Fruit fly (Drosophila melanogaster) whole organism, wandering third instar larva: ENCODE data around the gene grsm.

ENCODE experiments used
- CG32264 ChIP-seq: fragments of 200-800 bp; sonication (Bioruptor generic); optimal IDR thresholded peaks from 2 replicates; lab custom pipeline; 2016; ENCODE audit warnings: missing biosample characterization, missing genetic modification characterization
- CG9705 ChIP-seq: fragments of 200-800 bp; sonication (Bioruptor generic); optimal IDR thresholded peaks from 2 replicates; lab custom pipeline; 2018; ENCODE audit warnings: missing biosample characterization, mild to moderate bottlenecking, missing genetic modification characterization
- Dfd ChIP-seq: fragments of >200 bp; optimal IDR thresholded peaks from 2 replicates; lab custom pipeline; 2017; ENCODE audit warnings: missing biosample characterization, missing genetic modification characterization
- Dif ChIP-seq: fragments of 200-275, 200-300 bp; sonication (Bioruptor generic); optimal IDR thresholded peaks from 2 replicates; lab custom pipeline; 2018; ENCODE audit warnings: missing biosample characterization, missing genetic modification characterization; ENCODE audit not compliant: partially characterized antibody
- GATAd ChIP-seq: sonication (Bioruptor generic); optimal IDR thresholded peaks from 2 replicates; lab custom pipeline; 2016; ENCODE audit warnings: missing biosample characterization, missing genetic modification characterization
- HLH106 ChIP-seq: fragments of 200-800 bp; optimal IDR thresholded peaks from 3 replicates; lab custom pipeline; 2019; ENCODE audit warnings: missing biosample characterization, mild to moderate bottlenecking, missing genetic modification characterization, moderate library complexity
- Hr78 ChIP-seq: fragments of >200 bp; optimal IDR thresholded peaks from 2 replicates; lab custom pipeline; 2017; ENCODE audit warnings: missing biosample characterization, missing genetic modification characterization
- Hr83 ChIP-seq: fragments of 200-300 bp; sonication (Bioruptor generic); optimal IDR thresholded peaks from 2 replicates; lab custom pipeline; 2016; ENCODE audit warnings: missing biosample characterization, mild to moderate bottlenecking, missing genetic modification characterization, moderate library complexity; ENCODE audit not compliant: poor library complexity, severe bottlenecking
- Jra ChIP-seq: sonication (Bioruptor generic); optimal IDR thresholded peaks from 2 replicates; lab custom pipeline; 2016; ENCODE audit warnings: missing biosample characterization, missing genetic modification characterization
- Mio ChIP-seq: sonication (Bioruptor generic); optimal IDR thresholded peaks from 2 replicates; lab custom pipeline; 2016; ENCODE audit warnings: missing biosample characterization, missing genetic modification characterization
- Myc ChIP-seq: fragments of >200 bp; optimal IDR thresholded peaks from 2 replicates; lab custom pipeline; 2017
- N ChIP-seq: fragments of >200 bp; optimal IDR thresholded peaks from 2 replicates; lab custom pipeline; 2018; ENCODE audit warnings: missing biosample characterization, missing external identifiers, missing genetic modification characterization
- OdsH ChIP-seq: fragments of 200-800 bp; sonication (Bioruptor generic); optimal IDR thresholded peaks from 2 replicates; lab custom pipeline; 2016; ENCODE audit warnings: missing biosample characterization, mild to moderate bottlenecking, missing genetic modification characterization
- Rel ChIP-seq, 2 experiments: fragments of 200-800 bp; sonication (Bioruptor generic) in 1 of 2; optimal IDR thresholded peaks; 2 replicates in 1 of 2; 3 replicates in 1 of 2; lab custom pipeline; 2016 to 2019; ENCODE audit warnings: mild to moderate bottlenecking in 2 of 2, missing biosample characterization in 2 of 2, missing genetic modification characterization in 2 of 2, moderate library complexity in 1 of 2
- Sp1 ChIP-seq: fragments of 200-800 bp; sonication (Bioruptor generic); optimal IDR thresholded peaks from 3 replicates; lab custom pipeline; 2019; ENCODE audit warnings: missing biosample characterization, mild to moderate bottlenecking, missing genetic modification characterization, moderate library complexity
- br ChIP-seq: fragments of 200-800 bp; sonication (Bioruptor generic); optimal IDR thresholded peaks from 2 replicates; lab custom pipeline; 2016; ENCODE audit warnings: missing biosample characterization, missing genetic modification characterization
- brk ChIP-seq: fragments of 200-800 bp; sonication (Bioruptor generic); optimal IDR thresholded peaks from 2 replicates; lab custom pipeline; 2016; ENCODE audit warnings: missing biosample characterization, mild to moderate bottlenecking, missing genetic modification characterization
- dsf ChIP-seq: sonication (Bioruptor generic); optimal IDR thresholded peaks from 2 replicates; lab custom pipeline; 2016; ENCODE audit warnings: missing biosample characterization, missing genetic modification characterization, borderline replicate concordance
- ey ChIP-seq: fragments of 200-800 bp; sonication (Bioruptor generic); optimal IDR thresholded peaks from 2 replicates; lab custom pipeline; 2016; ENCODE audit warnings: missing biosample characterization, missing genetic modification characterization
- foxo ChIP-seq, 2 experiments: fragments of 200-800 bp; sonication (Bioruptor generic); optimal IDR thresholded peaks; 2 replicates in 1 of 2; 3 replicates in 1 of 2; lab custom pipeline; 2016 to 2017; ENCODE audit warnings: missing biosample characterization in 2 of 2, missing genetic modification characterization in 2 of 2
- fru ChIP-seq: fragments of 200-800 bp; sonication (Bioruptor generic); optimal IDR thresholded peaks from 3 replicates; lab custom pipeline; 2016; ENCODE audit warnings: missing biosample characterization, mild to moderate bottlenecking, missing genetic modification characterization
- h ChIP-seq: fragments of 200-800 bp; sonication (Bioruptor generic); optimal IDR thresholded peaks from 3 replicates; lab custom pipeline; 2016; ENCODE audit warnings: missing biosample characterization, mild to moderate bottlenecking, missing genetic modification characterization
- jim ChIP-seq: fragments of 175-275, 200-325 bp; sonication (Bioruptor generic); optimal IDR thresholded peaks from 2 replicates; lab custom pipeline; 2016; ENCODE audit warnings: missing biosample characterization, mild to moderate bottlenecking, missing genetic modification characterization
- pan ChIP-seq: fragments of >200 bp; optimal IDR thresholded peaks from 2 replicates; lab custom pipeline; 2017
- psq ChIP-seq: fragments of 200-800 bp; sonication (Bioruptor generic); optimal IDR thresholded peaks from 3 replicates; lab custom pipeline; 2017; ENCODE audit warnings: missing biosample characterization, mild to moderate bottlenecking, missing genetic modification characterization, moderate library complexity
- rgr ChIP-seq: fragments of 200-800 bp; sonication (Bioruptor generic); optimal IDR thresholded peaks from 3 replicates; lab custom pipeline; 2016; ENCODE audit warnings: missing biosample characterization, mild to moderate bottlenecking, missing genetic modification characterization
- sage ChIP-seq: fragments of 200-800 bp; sonication (Bioruptor generic); optimal IDR thresholded peaks from 2 replicates; lab custom pipeline; 2016; ENCODE audit warnings: missing biosample characterization, mild to moderate bottlenecking, missing genetic modification characterization
- sv ChIP-seq: fragments of 200-800 bp; sonication (Bioruptor generic); optimal IDR thresholded peaks from 3 replicates; lab custom pipeline; 2016; ENCODE audit warnings: missing biosample characterization, missing genetic modification characterization
- tai ChIP-seq: sonication (Bioruptor generic); optimal IDR thresholded peaks from 2 replicates; lab custom pipeline; 2016; ENCODE audit warnings: missing biosample characterization, missing genetic modification characterization
- usp ChIP-seq: fragments of >200 bp; optimal IDR thresholded peaks from 2 replicates; lab custom pipeline; 2017; ENCODE audit warnings: missing biosample characterization, missing genetic modification characterization
- woc ChIP-seq: sonication (Bioruptor generic); optimal IDR thresholded peaks from 2 replicates; lab custom pipeline; 2016; ENCODE audit warnings: missing biosample characterization, mild to moderate bottlenecking, missing genetic modification characterization

grsm gene

DNA sequence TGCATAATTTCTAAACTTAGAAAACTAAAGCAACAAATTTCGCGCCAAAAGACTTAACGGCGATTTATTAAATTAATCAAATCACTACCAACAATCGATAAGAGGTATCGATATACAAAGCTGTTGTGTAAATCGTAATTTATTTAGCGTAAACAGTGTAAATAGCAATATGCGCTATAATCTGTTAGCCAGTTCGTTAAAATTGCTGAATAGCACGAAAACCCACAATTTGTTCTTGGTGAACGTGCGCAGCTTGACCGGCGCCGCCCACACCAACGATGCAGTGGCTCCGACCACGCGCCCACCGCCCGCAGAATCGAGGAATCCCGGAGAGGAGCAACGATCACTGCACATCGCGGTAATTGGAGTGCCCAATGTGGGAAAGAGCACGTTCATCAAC lies 28.0 kb upstream of the grsm start, which contains the start of gene CG7488:
Gene CG7488 (plus strand): TSS at position 99 of the 400 bp plus-strand sequence.
- no peak for TF ChIP-seq sage

DNA sequence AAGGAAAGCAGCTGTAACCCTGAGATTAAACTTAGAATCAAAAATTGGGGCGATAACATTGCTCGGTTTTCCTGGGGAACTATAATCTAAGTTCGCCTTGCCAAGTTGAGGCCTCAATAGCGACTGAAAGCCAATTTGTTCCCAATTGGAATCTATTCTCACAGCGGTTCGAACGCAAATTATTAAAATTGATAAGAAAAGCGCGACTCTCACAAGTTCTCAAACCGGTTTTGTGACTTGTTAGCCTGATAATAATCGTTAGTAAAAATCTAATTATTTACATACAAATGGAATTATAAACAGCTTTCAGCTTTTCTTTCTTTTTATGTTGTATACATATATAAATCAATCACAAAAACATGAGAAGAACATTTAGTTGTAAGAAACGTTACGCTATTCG lies 27.5 kb upstream of the grsm start, which contains the start of gene yellow-f2:
Gene yellow-f2 (minus strand): TSS at position 101 of the 400 bp plus-strand sequence.
- no peak for TF ChIP-seq fru (GFP tag; lab: Kevin White, UChicago)
- TF ChIP-seq Hr83 (GFP tag; lab: Kevin White, UChicago) = no peak

- TF ChIP-seq Myc = no peak
- TF ChIP-seq rgr (GFP tag; lab: Kevin White, UChicago) = no peak
- TF ChIP-seq jim = no peak
- no peak for TF ChIP-seq Mio (GFP tag; lab: Kevin White, UChicago)
- no peak for TF ChIP-seq Rel (GFP tag; optimal IDR thresholded peaks at IDR 0.05; lab: Kevin White, UChicago)
- peak; percentile 88 for TF ChIP-seq Rel (tag; optimal IDR thresholded peaks at IDR 0.05; lab: Kevin White, UChicago)
- no peak for TF ChIP-seq N (GFP tag; lab: Kevin White, UChicago)
These were observed 25.5 kb upstream of the grsm start, which contains the start of gene yellow-f for dm6 chr3R:12993018-12993417. yellow-f (minus strand) TSS chr3R:12993201.

dm6 chr3R:12988411-12988810 lies 20.9 kb upstream of the grsm start, which contains the start of gene CG14383:
CG14383 (minus strand) TSS chr3R:12988511.
- TF ChIP-seq dsf (GFP tag; lab: Kevin White, UChicago) (no peak), Mio (GFP tag; lab: Kevin White, UChicago) (no peak), CG9705 (no peak), HLH106 (no peak), sv (GFP tag; lab: Kevin White, UChicago) (no peak), GATAd (no peak), CG32264 (GFP tag; lab: Kevin White, UChicago) (no peak), h (GFP tag; lab: Kevin White, UChicago) (no peak), woc (no peak), psq (no peak), Dif (GFP tag; lab: Kevin White, UChicago) (no peak), pan (lab: Kevin White, UChicago) (no peak), Sp1 (GFP tag; lab: Kevin White, UChicago) (no peak), Hr78 (no peak), OdsH (GFP tag; lab: Kevin White, UChicago) (no peak), foxo (GFP tag; optimal IDR thresholded peaks at IDR 0.05; lab: Kevin White, UChicago) (no peak), usp (GFP tag; lab: Kevin White, UChicago) (no peak), sage (no peak), br (no peak)

DNA sequence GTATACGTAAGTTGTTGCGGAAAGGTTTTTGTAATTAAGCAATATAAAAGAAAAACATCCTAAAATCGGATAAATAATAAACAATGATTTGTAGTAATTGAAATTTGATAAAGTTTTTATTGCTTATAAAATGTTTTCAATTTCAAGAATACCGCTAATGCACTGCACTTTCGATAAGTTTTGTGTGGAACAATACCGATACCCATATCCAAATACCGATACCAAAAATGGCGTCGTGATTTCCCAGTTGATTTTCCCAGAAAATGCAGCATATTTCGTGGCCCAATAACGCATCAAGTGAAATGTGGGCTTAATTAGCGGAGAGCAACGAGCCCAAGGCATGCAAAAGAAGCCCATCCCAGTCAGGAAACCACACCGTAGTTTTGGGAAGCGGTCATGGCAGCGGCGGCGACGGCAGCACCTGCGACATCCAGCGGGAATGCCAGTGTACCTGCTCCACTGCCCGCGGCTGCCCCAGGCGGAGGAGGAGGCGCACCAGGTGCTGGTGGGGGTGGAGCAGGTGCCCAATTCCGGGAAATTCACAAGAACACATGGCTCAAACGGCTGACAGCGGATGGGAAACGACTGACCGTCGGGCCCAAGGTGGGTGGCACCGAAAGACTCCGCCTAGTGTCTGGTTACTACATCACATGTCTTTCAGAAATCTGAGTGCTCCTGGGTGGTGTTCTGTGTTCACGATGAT lies 18.5 kb upstream of the grsm start, which contains the start of gene CG31342:
Gene CG31342 (plus strand): TSS at position 214 of the 703 bp plus-strand sequence.
- TF ChIP-seq Rel (GFP tag; optimal IDR thresholded peaks at IDR 0.05; lab: Kevin White, UChicago) (no peak), Rel (tag; optimal IDR thresholded peaks at IDR 0.05; lab: Kevin White, UChicago) (peak; percentile 20), brk (GFP tag; lab: Kevin White, UChicago) (no peak), fru (GFP tag; lab: Kevin White, UChicago) (no peak), Jra (GFP tag; lab: Kevin White, UChicago) (no peak), Dfd (GFP tag; lab: Kevin White, UChicago) (no peak), tai (GFP tag; lab: Kevin White, UChicago) (no peak), dsf (GFP tag; lab: Kevin White, UChicago) (no peak), ey (GFP tag; lab: Kevin White, UChicago) (peak; percentile 13)
